Fruit fly (Drosophila melanogaster): ENCODE measurements around the gene CG13786.
A peak's percentile ranks its signal among the peaks of the same experiment; 100 is the strongest.

CG13786 gene

dm6 chr2L:7270270-7270669 is 17.5 kb upstream of the CG13786 start (continued):
- TF ChIP-seq Hr3 (GFP tag; optimal IDR thresholded peaks at IDR 0.05), result peak; percentile 43
- TF ChIP-seq CG10654 (GFP tag; optimal IDR thresholded peaks at IDR 0.05), result no peak
- TF ChIP-seq Stat92E (GFP tag; optimal IDR thresholded peaks at IDR 0.05), result peak in 1 of 3 experiments; percentile 58
- TF ChIP-seq bowl (GFP tag; IDR thresholded peaks at IDR 0.05), result no peak
- peak; percentile 71 for TF ChIP-seq oc (tag; optimal IDR thresholded peaks at IDR 0.05)
- no peak for TF ChIP-seq CG3995 (GFP tag; optimal IDR thresholded peaks at IDR 0.05)
- TF ChIP-seq CG13287 (GFP tag; IDR thresholded peaks at IDR 0.05; ENCODE audit: partially characterized antibody), result no peak
- TF ChIP-seq tgo (GFP tag; IDR thresholded peaks at IDR 0.05), result no peak
- peak; percentile 17 for TF ChIP-seq CG7271 (tag; optimal IDR thresholded peaks at IDR 0.05)
- TF ChIP-seq gt (GFP tag; IDR thresholded peaks at IDR 0.05), result no peak
- TF ChIP-seq CG34224 (GFP tag; IDR thresholded peaks at IDR 0.05; ENCODE audit: partially characterized antibody), result no peak
- TF ChIP-seq CG7745 (tag; optimal IDR thresholded peaks at IDR 0.05), result peak; percentile 49
- TF ChIP-seq CG13775 (GFP tag; optimal IDR thresholded peaks at IDR 0.05), result peak; percentile 27
- no peak for TF ChIP-seq CG14050 (GFP tag; IDR thresholded peaks at IDR 0.05)
- no peak for TF ChIP-seq Aef1 (GFP tag; IDR thresholded peaks at IDR 0.05)
- TF ChIP-seq CG7357 (GFP tag; IDR thresholded peaks at IDR 0.05), result no peak
- TF ChIP-seq Opbp (GFP tag; IDR thresholded peaks at IDR 0.05; ENCODE audit: partially characterized antibody), result no peak
- TF ChIP-seq otp (GFP tag; IDR thresholded peaks at IDR 0.05), result 0 out of 3 replicates have a peak, but pooled peaks have one; percentile 13
- no peak for TF ChIP-seq Neu2 (GFP tag; optimal IDR thresholded peaks at IDR 0.05; ENCODE audit: borderline replicate concordance)
- TF ChIP-seq CG15269 (tag; optimal IDR thresholded peaks at IDR 0.05), result no peak
- no peak for TF ChIP-seq NFAT (GFP tag; IDR thresholded peaks at IDR 0.05)
- TF ChIP-seq CG3407 (GFP tag; optimal IDR thresholded peaks at IDR 0.05), result peak; percentile 24
- peak in 1 of 2 experiments; percentile 89 for TF ChIP-seq bsh (GFP tag; optimal IDR thresholded peaks at IDR 0.05)
- no peak for TF ChIP-seq Mad (GFP tag; optimal IDR thresholded peaks at IDR 0.05)
- TF ChIP-seq HLHmδ (GFP tag; optimal IDR thresholded peaks at IDR 0.05), result no peak
- no peak for TF ChIP-seq Atf3 (GFP tag; optimal IDR thresholded peaks at IDR 0.05)
- 0 out of 3 replicates have a peak, but pooled peaks have one; percentile 38 for TF ChIP-seq CG3726 (GFP tag; IDR thresholded peaks at IDR 0.05)
- TF ChIP-seq Taf1 (GFP tag; IDR thresholded peaks at IDR 0.05), result no peak
- TF ChIP-seq E2f2 (GFP tag; IDR thresholded peaks at IDR 0.05), result no peak
- peak; percentile 54 for TF ChIP-seq az2 (GFP tag; optimal IDR thresholded peaks at IDR 0.05)

- TF ChIP-seq pho (GFP tag; optimal IDR thresholded peaks at IDR 0.05) (no peak), chm (GFP tag; IDR thresholded peaks at IDR 0.05) (0 out of 2 replicates have a peak, but pooled peaks have one; percentile 35), Sox102F (GFP tag; optimal IDR thresholded peaks at IDR 0.05) (peak; percentile 52), da (GFP tag; optimal IDR thresholded peaks at IDR 0.05) (no peak), gcm (GFP tag; optimal IDR thresholded peaks at IDR 0.05) (peak; percentile 7), CG6175 (GFP tag; IDR thresholded peaks at IDR 0.05) (no peak), MBD-R2 (GFP tag; IDR thresholded peaks at IDR 0.05) (no peak), ERR (GFP tag; optimal IDR thresholded peaks at IDR 0.05) (no peak), Ets65A (GFP tag) (peak; percentile 75), dimm (GFP tag; IDR thresholded peaks at IDR 0.05) (no peak), B-H2 (GFP tag; optimal IDR thresholded peaks at IDR 0.05) (no peak), sna (GFP tag; IDR thresholded peaks at IDR 0.05; ENCODE audit: partially characterized antibody) (no peak), CG3407 (GFP tag; optimal IDR thresholded peaks at IDR 0.05) (peak; percentile 32), CG12071 (GFP tag; optimal IDR thresholded peaks at IDR 0.05) (no peak), CG11085 (GFP tag; IDR thresholded peaks at IDR 0.05) (no peak), az2 (GFP tag; optimal IDR thresholded peaks at IDR 0.05) (peak; percentile 47), eve (GFP tag; optimal IDR thresholded peaks at IDR 0.05) (peak in 1 of 2 experiments; percentile 43), CG10321 (GFP tag; IDR thresholded peaks at IDR 0.05) (no peak), Oli (tag; optimal IDR thresholded peaks at IDR 0.05) (peak; percentile 35), CG4854 (GFP tag; optimal IDR thresholded peaks at IDR 0.05) (no peak), CG12236 (GFP tag; optimal IDR thresholded peaks at IDR 0.05) (peak; percentile 31), ind (GFP tag; optimal IDR thresholded peaks at IDR 0.05) (peak; percentile 11), CG34422 (GFP tag; IDR thresholded peaks at IDR 0.05) (no peak), CG6683 (GFP tag; optimal IDR thresholded peaks at IDR 0.05) (no peak)
Measured at dm6 chr2L:7265970-7266369, 13.2 kb upstream of the CG13786 start.
